Worm (Caenorhabditis elegans) whole organism, young adult: ENCODE measurements around the gene rpap-3.

Experiments
- B0019.2 ChIP-seq: fragments of 200-800 bp; sonication (Bioruptor generic); conservative IDR thresholded peaks from 2 replicates; pipeline ENCODE4 v1.3.6; 2022; ENCODE audit warnings: missing genetic modification reagents, missing genetic modification characterization, missing compliant biosample characterization
- B0336.3 ChIP-seq: fragments of 200-800 bp; sonication (Bioruptor generic); IDR thresholded peaks from 2 replicates; pipeline ENCODE4 v1.3.6; 2022; ENCODE audit warnings: missing genetic modification characterization, missing compliant biosample characterization
- F22D6.2 ChIP-seq: sonication (generic microtip); optimal IDR thresholded peaks from 2 replicates; lab custom pipeline; 2016; ENCODE audit warnings: mild to moderate bottlenecking, missing genetic modification characterization, missing compliant biosample characterization
- F37B4.10 ChIP-seq: fragments of 200-800 bp; sonication (Bioruptor generic); IDR thresholded peaks from 2 replicates; pipeline ENCODE4 v1.3.6; 2022; ENCODE audit warnings: missing genetic modification characterization, missing compliant biosample characterization
- F39B2.1 ChIP-seq: fragments of 200-800 bp; sonication (Bioruptor generic); IDR thresholded peaks from 2 replicates; pipeline ENCODE4 v1.3.6; 2022; ENCODE audit warnings: missing genetic modification reagents, missing genetic modification characterization, missing compliant biosample characterization
- F57A8.1 ChIP-seq: fragments of 200-800 bp; sonication (Bioruptor generic); optimal IDR thresholded peaks from 2 replicates; lab custom pipeline; 2018; ENCODE audit warnings: mild to moderate bottlenecking, missing genetic modification characterization, moderate library complexity, missing compliant biosample characterization
- F57C9.4 ChIP-seq: sonication (generic microtip); optimal IDR thresholded peaks from 2 replicates; lab custom pipeline; 2017; ENCODE audit warnings: mild to moderate bottlenecking, missing genetic modification characterization, missing compliant biosample characterization
- K11D2.4 ChIP-seq: fragments of 200-800 bp; sonication (Bioruptor generic); IDR thresholded peaks from 2 replicates; pipeline ENCODE4 v1.3.6; 2022; ENCODE audit warnings: missing genetic modification reagents, missing genetic modification characterization, missing compliant biosample characterization
- K12H6.12 ChIP-seq: fragments of 200-800 bp; sonication (Bioruptor generic); optimal IDR thresholded peaks from 2 replicates; lab custom pipeline; 2018; ENCODE audit warnings: mild to moderate bottlenecking, missing genetic modification characterization, missing compliant biosample characterization
- T26A5.8 ChIP-seq: sonication (generic microtip); optimal IDR thresholded peaks from 2 replicates; lab custom pipeline; 2016; ENCODE audit warnings: missing genetic modification characterization, missing compliant biosample characterization
- ZK185.1 ChIP-seq: sonication (generic microtip); optimal IDR thresholded peaks from 2 replicates; lab custom pipeline; 2016; ENCODE audit warnings: mild to moderate bottlenecking, missing genetic modification characterization, missing compliant biosample characterization; ENCODE audit not compliant: poor library complexity, severe bottlenecking
- akir-1 ChIP-seq: fragments of 200-800 bp; sonication (Bioruptor generic); optimal IDR thresholded peaks from 2 replicates; lab custom pipeline; 2018; ENCODE audit warnings: mild to moderate bottlenecking, missing genetic modification characterization, moderate library complexity, missing compliant biosample characterization
- attf-3 ChIP-seq: fragments of 200-800 bp; sonication (Bioruptor generic); conservative IDR thresholded peaks from 2 replicates; pipeline ENCODE4 v1.3.6; 2022; ENCODE audit warnings: missing genetic modification reagents, missing genetic modification characterization, missing compliant biosample characterization
- attf-5 ChIP-seq: fragments of 200-800 bp; sonication (Bioruptor generic); optimal IDR thresholded peaks from 2 replicates; lab custom pipeline; 2018; ENCODE audit warnings: mild to moderate bottlenecking, missing genetic modification characterization, missing compliant biosample characterization
- cebp-1 ChIP-seq, 2 experiments: fragments of 200-800 bp in 1 of 2; sonication (Bioruptor generic) in 1 of 2; sonication (generic microtip) in 1 of 2; IDR thresholded peaks in 1 of 2; optimal IDR thresholded peaks in 1 of 2; 2 replicates each; pipeline versions ENCODE4 v1.3.6 to Lab custom; 2017 to 2022; ENCODE audit warnings: missing compliant biosample characterization in 2 of 2, missing genetic modification characterization in 2 of 2, mild to moderate bottlenecking in 1 of 2, missing genetic modification reagents in 1 of 2, moderate library complexity in 1 of 2
- ceh-27 ChIP-seq: fragments of 200-800 bp; sonication (Bioruptor generic); optimal IDR thresholded peaks from 2 replicates; lab custom pipeline; 2018; ENCODE audit warnings: mild to moderate bottlenecking, missing genetic modification characterization, moderate library complexity, missing compliant biosample characterization
- ceh-40 ChIP-seq: fragments of 200-800 bp; sonication (Bioruptor generic); IDR thresholded peaks from 2 replicates; pipeline ENCODE4 v1.3.6; 2022; ENCODE audit warnings: missing genetic modification characterization, missing compliant biosample characterization
- ceh-91 ChIP-seq: fragments of 200-800 bp; sonication (Bioruptor generic); IDR thresholded peaks from 2 replicates; pipeline ENCODE4 v1.3.6; 2022; ENCODE audit warnings: missing genetic modification reagents, missing genetic modification characterization, missing compliant biosample characterization
- chd-7 ChIP-seq: sonication (generic microtip); optimal IDR thresholded peaks from 2 replicates; lab custom pipeline; 2016; ENCODE audit warnings: mild to moderate bottlenecking, missing genetic modification characterization, moderate library complexity, missing compliant biosample characterization
- dpl-1 ChIP-seq: fragments of 150-350 bp; optimal IDR thresholded peaks from 2 replicates; lab custom pipeline; 2014; ENCODE audit warnings: missing biosample characterization, missing genetic modification reagents, missing genetic modification characterization
- egl-44 ChIP-seq: fragments of 200-800 bp; sonication (Bioruptor generic); IDR thresholded peaks from 2 replicates; pipeline ENCODE4 v1.3.6; 2022; ENCODE audit warnings: missing genetic modification reagents, missing genetic modification characterization, missing compliant biosample characterization
- hmg-1.2 ChIP-seq: fragments of 200-800 bp; sonication (Bioruptor generic); IDR thresholded peaks from 2 replicates; pipeline ENCODE4 v1.3.6; 2022; ENCODE audit warnings: missing genetic modification reagents, missing genetic modification characterization, missing compliant biosample characterization
- let-526 ChIP-seq: fragments of 200-800 bp; sonication (Bioruptor generic); IDR thresholded peaks from 2 replicates; pipeline ENCODE4 v1.3.6; 2022; ENCODE audit warnings: missing genetic modification reagents, missing genetic modification characterization, missing compliant biosample characterization
- lin-35 ChIP-seq, 3 experiments: fragments of 150-350 bp in 2 of 3; sonication (generic microtip) in 1 of 3; optimal IDR thresholded peaks; 2 replicates each; lab custom pipeline; 2014 to 2018; ENCODE audit warnings: missing biosample characterization in 3 of 3, missing genetic modification characterization in 3 of 3, missing genetic modification reagents in 3 of 3
- madf-3 ChIP-seq: fragments of 200-800 bp; sonication (Bioruptor generic); IDR thresholded peaks from 2 replicates; pipeline ENCODE4 v1.3.6; 2022; ENCODE audit warnings: missing genetic modification reagents, missing genetic modification characterization, missing compliant biosample characterization
- madf-8 ChIP-seq: fragments of 200-800 bp; sonication (Bioruptor generic); conservative IDR thresholded peaks from 2 replicates; pipeline ENCODE4 v1.3.6; 2022; ENCODE audit warnings: missing genetic modification reagents, missing genetic modification characterization, missing compliant biosample characterization
- nfyb-1 ChIP-seq: fragments of 200-800 bp; sonication (Bioruptor generic); IDR thresholded peaks from 2 replicates; pipeline ENCODE4 v1.3.6; 2022; ENCODE audit warnings: missing genetic modification reagents, missing genetic modification characterization, missing compliant biosample characterization
- nhr-179 ChIP-seq: sonication (generic microtip); optimal IDR thresholded peaks from 2 replicates; lab custom pipeline; 2016; ENCODE audit warnings: mild to moderate bottlenecking, missing genetic modification characterization, missing compliant biosample characterization
- nhr-80 ChIP-seq: sonication (generic microtip); optimal IDR thresholded peaks from 2 replicates; lab custom pipeline; 2016; ENCODE audit warnings: missing genetic modification characterization, missing compliant biosample characterization
- pha-4 ChIP-seq: fragments of 150-350 bp; sonication (generic microtip); optimal IDR thresholded peaks from 2 replicates; lab custom pipeline; 2014; ENCODE audit warnings: missing biosample characterization, missing genetic modification reagents, missing genetic modification characterization
- sea-2 ChIP-seq: fragments of 200-800 bp; sonication (Bioruptor generic); IDR thresholded peaks from 2 replicates; pipeline ENCODE4 v1.3.6; 2022; ENCODE audit warnings: missing genetic modification characterization, missing compliant biosample characterization
- snpc-4 ChIP-seq, 5 experiments: fragments of 150-350 bp in 1 of 5; sonication (generic microtip) in 4 of 5; optimal IDR thresholded peaks; 2 replicates each; lab custom pipeline; 2014 to 2018; ENCODE audit warnings: missing genetic modification characterization in 5 of 5, missing biosample characterization in 3 of 5, antibody characterized with exemption in 2 of 5, mild to moderate bottlenecking in 2 of 5, missing compliant biosample characterization in 2 of 5, missing genotype in 2 of 5, moderate library complexity in 2 of 5, missing genetic modification reagents in 1 of 5
- tbp1 ChIP-seq: fragments of 200-800 bp; sonication (Bioruptor generic); optimal IDR thresholded peaks from 2 replicates; lab custom pipeline; 2018; ENCODE audit warnings: mild to moderate bottlenecking, missing genetic modification characterization, missing compliant biosample characterization
- xnd-1 ChIP-seq: sonication (generic microtip); optimal IDR thresholded peaks from 2 replicates; lab custom pipeline; 2016; ENCODE audit warnings: missing genotype, missing genetic modification reagents, missing genetic modification characterization, missing compliant biosample characterization
- ztf-18 ChIP-seq: sonication (generic microtip); optimal IDR thresholded peaks from 2 replicates; lab custom pipeline; 2016; ENCODE audit warnings: missing genotype, mild to moderate bottlenecking, missing genetic modification characterization, missing compliant biosample characterization

Gene rpap-3

DNA sequence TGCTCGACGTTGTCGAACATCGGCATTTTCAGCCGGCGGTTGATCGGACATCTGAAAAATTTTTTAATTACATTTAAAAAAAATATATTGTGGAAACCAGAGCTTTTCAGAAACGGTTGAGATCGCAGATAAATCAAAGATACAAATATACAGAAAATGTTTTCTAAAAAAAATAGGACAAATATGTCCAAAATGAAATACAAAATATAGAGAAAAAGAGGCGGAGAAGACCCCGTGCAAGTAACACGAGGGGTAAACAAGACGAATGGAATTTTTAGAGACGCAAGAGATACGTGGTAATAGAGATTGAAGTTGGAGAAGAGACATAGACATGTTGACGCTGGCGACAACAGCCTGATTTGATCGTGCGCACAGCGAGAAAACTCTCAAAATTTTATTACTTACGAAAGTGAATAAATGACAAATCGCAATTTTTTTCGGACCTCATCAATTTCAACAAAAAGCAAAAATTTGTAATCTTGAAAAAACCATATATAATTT, 37.0 kb upstream of the rpap-3 start, which contains the start of gene cdgs-1:
Gene cdgs-1, minus strand, starts transcription at position 51 of the 501 bp plus-strand sequence.
- TF ChIP-seq F37B4.10: no peak
- peak; percentile 4 for TF ChIP-seq K12H6.12
- no peak for TF ChIP-seq ceh-40 (GFP tag; lab: Robert Waterston, UW)
- TF ChIP-seq nhr-179: no peak
- no peak for TF ChIP-seq snpc-4 (GFP tag; optimal IDR thresholded peaks at IDR 0.05; lab: Kevin White, UChicago)
- peak in 1 of 4 experiments; percentile 17 for TF ChIP-seq snpc-4 (tag; optimal IDR thresholded peaks at IDR 0.05; lab: Kevin White, UChicago)
- TF ChIP-seq let-526 (GFP tag; lab: Robert Waterston, UW): no peak
- TF ChIP-seq K11D2.4 (GFP tag; lab: Robert Waterston, UW): no peak
- TF ChIP-seq nhr-80: peak; percentile 18
- peak; percentile 87; the same call in 1 of the 2 replicates for TF ChIP-seq hmg-1.2 (GFP tag; lab: Robert Waterston, UW)
- TF ChIP-seq ceh-91 (GFP tag; lab: Robert Waterston, UW): no peak
- TF ChIP-seq cebp-1 (GFP tag; IDR thresholded peaks at IDR 0.05; lab: Robert Waterston, UW): no peak
- TF ChIP-seq cebp-1 (tag; optimal IDR thresholded peaks at IDR 0.05; lab: Kevin White, UChicago): peak; percentile 60
- no peak for TF ChIP-seq F57C9.4 (tag; lab: Kevin White, UChicago)
- TF ChIP-seq attf-5 (GFP tag; lab: Kevin White, UChicago): peak; percentile 51
- TF ChIP-seq egl-44 (GFP tag; lab: Robert Waterston, UW): no peak
- TF ChIP-seq tbp1: peak; percentile 29
- TF ChIP-seq chd-7 (tag; lab: Kevin White, UChicago): no peak
- TF ChIP-seq ztf-18 (tag; lab: Kevin White, UChicago): no peak
- TF ChIP-seq ZK185.1 (tag; lab: Kevin White, UChicago): no peak

DNA sequence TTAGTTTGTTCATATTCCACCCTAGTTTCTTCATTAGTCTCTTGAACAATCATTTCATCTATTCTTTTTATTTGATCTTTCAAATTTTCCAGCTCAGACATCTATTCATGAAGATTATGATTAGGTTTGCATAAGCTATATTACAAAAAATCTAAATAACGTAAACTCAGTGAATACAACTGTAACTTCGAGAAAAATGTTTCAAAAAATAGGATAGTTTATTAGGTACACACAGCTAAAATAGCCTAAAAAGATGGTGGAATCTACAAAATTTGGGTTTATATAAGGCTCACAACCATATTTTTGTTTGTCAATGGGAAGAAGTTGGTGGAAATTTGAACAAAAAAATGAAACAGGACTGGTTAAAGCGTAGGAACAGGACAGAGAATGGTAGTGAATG, 33.9 kb upstream of the rpap-3 start, which contains the start of gene zgpa-1:
Gene zgpa-1, minus strand, starts transcription at position 101 of the 400 bp plus-strand sequence.
- TF ChIP-seq hmg-1.2 (GFP tag; lab: Robert Waterston, UW): no peak
- TF ChIP-seq, all 124 proteins: peak for 0

- TF ChIP-seq let-526 (GFP tag; lab: Robert Waterston, UW) (no peak), pha-4 (tag; lab: Kevin White, UChicago) (no peak), F57A8.1 (GFP tag; lab: Kevin White, UChicago) (no peak), xnd-1 (tag; lab: Kevin White, UChicago) (no peak), K11D2.4 (GFP tag; lab: Robert Waterston, UW) (no peak), F22D6.2 (tag; lab: Kevin White, UChicago) (no peak), akir-1 (no peak), F39B2.1 (GFP tag; lab: Robert Waterston, UW) (no peak), ceh-27 (GFP tag; lab: Kevin White, UChicago) (no peak), attf-5 (GFP tag; lab: Kevin White, UChicago) (no peak), nfyb-1 (no peak)
- TF ChIP-seq, all 124 proteins: peak for 0
Measured at ce11 chrIV:7808583-7808982, 29.8 kb upstream of the rpap-3 start, which contains the start of gene C33H5.1. Gene C33H5.1 (plus strand): TSS chrIV:7808912.

- TF ChIP-seq lin-35 (GFP tag; optimal IDR thresholded peaks at IDR 0.05; lab: Kevin White, UChicago): no peak
- no peak for TF ChIP-seq T26A5.8 (tag; lab: Kevin White, UChicago)
- no peak for TF ChIP-seq B0336.3 (GFP tag; lab: Robert Waterston, UW)
- no peak for TF ChIP-seq madf-3 (GFP tag; lab: Robert Waterston, UW)
- TF ChIP-seq B0019.2: no peak
- no peak for TF ChIP-seq madf-8 (GFP tag; lab: Robert Waterston, UW)
- no peak for TF ChIP-seq snpc-4 (GFP tag; optimal IDR thresholded peaks at IDR 0.05; lab: Kevin White, UChicago)
- no peak for TF ChIP-seq snpc-4 (tag; optimal IDR thresholded peaks at IDR 0.05; lab: Kevin White, UChicago)
- TF ChIP-seq sea-2: no peak
- TF ChIP-seq dpl-1 (GFP tag; lab: Kevin White, UChicago): no peak
- no peak for TF ChIP-seq attf-3 (GFP tag; lab: Robert Waterston, UW)
Measured at ce11 chrIV:7804740-7805139, 26.0 kb upstream of the rpap-3 start, which contains the start of gene C33H5.2. Gene C33H5.2 (plus strand): TSS chrIV:7805040.
